Fruit fly (Drosophila melanogaster) whole organism, embryonic: Measurements from ENCODE around the gene CG31549.

Experiments
- Adf1 ChIP-seq: fragments of 200-800 bp; sonication (Bioruptor generic); IDR thresholded peaks from 2 replicates; pipeline ENCODE4 v1.3.6; 2022; ENCODE audit warnings: missing biosample characterization, missing genetic modification characterization
- Bdp1 ChIP-seq: fragments of 200-800 bp; sonication (Bioruptor generic); optimal IDR thresholded peaks from 3 replicates; lab custom pipeline; 2016; ENCODE audit warnings: missing biosample characterization, missing genetic modification characterization
- Blimp-1 ChIP-seq: fragments of 200-800 bp; sonication (Bioruptor generic); optimal IDR thresholded peaks from 3 replicates; lab custom pipeline; 2018; ENCODE audit warnings: missing biosample characterization, missing genetic modification characterization, mild to moderate bottlenecking, moderate library complexity, missing genetic modification reagents
- CG12942 ChIP-seq: fragments of 200-800 bp; sonication (Bioruptor generic); optimal IDR thresholded peaks from 3 replicates; lab custom pipeline; 2016; ENCODE audit warnings: missing biosample characterization, missing genetic modification characterization
- CG13287 ChIP-seq: fragments of 200-800 bp; sonication (Bioruptor generic); IDR thresholded peaks from 2 replicates; pipeline ENCODE4 v1.3.6; 2022; ENCODE audit warnings: missing biosample characterization, missing genetic modification characterization; ENCODE audit not compliant: partially characterized antibody
- CG14860 ChIP-seq: fragments of 200-800 bp; sonication (Bioruptor generic); IDR thresholded peaks from 3 replicates; pipeline ENCODE4 v1.3.6; 2022; ENCODE audit warnings: missing biosample characterization, missing genetic modification characterization; ENCODE audit not compliant: partially characterized antibody
- CG15514 ChIP-seq: fragments of 200-800 bp; sonication (Bioruptor generic); optimal IDR thresholded peaks from 3 replicates; lab custom pipeline; 2017; ENCODE audit warnings: missing biosample characterization, missing genetic modification characterization, mild to moderate bottlenecking, moderate library complexity, missing genetic modification reagents
- CG15696 ChIP-seq: fragments of 200-800 bp; sonication (Bioruptor generic); optimal IDR thresholded peaks from 2 replicates; lab custom pipeline; 2019; ENCODE audit warnings: missing biosample characterization, mild to moderate bottlenecking, missing genetic modification characterization, moderate library complexity
- CG17361 ChIP-seq: fragments of 200-800 bp; sonication (Bioruptor generic); IDR thresholded peaks from 3 replicates; pipeline ENCODE4 v1.3.6; 2022; ENCODE audit warnings: missing biosample characterization, missing genetic modification characterization
- CG17568 ChIP-seq: fragments of 200-800 bp; sonication (Bioruptor generic); optimal IDR thresholded peaks from 2 replicates; lab custom pipeline; 2018; ENCODE audit warnings: missing biosample characterization, mild to moderate bottlenecking, missing genetic modification characterization, moderate library complexity
- CG17612 ChIP-seq: fragments of 200-800 bp; sonication (Bioruptor generic); IDR thresholded peaks from 2 replicates; pipeline ENCODE4 v1.3.6; 2022; ENCODE audit warnings: missing biosample characterization, missing genetic modification characterization
- CG18476 ChIP-seq: fragments of 200-800 bp; sonication (Bioruptor generic); optimal IDR thresholded peaks from 2 replicates; lab custom pipeline; 2016; ENCODE audit warnings: missing biosample characterization, mild to moderate bottlenecking, missing genetic modification characterization
- CG30403 ChIP-seq: fragments of 200-800 bp; sonication (Bioruptor generic); optimal IDR thresholded peaks from 3 replicates; lab custom pipeline; 2016; ENCODE audit warnings: missing biosample characterization, missing genetic modification characterization
- CG5180 ChIP-seq: fragments of 200-800 bp; sonication (Bioruptor generic); optimal IDR thresholded peaks from 3 replicates; lab custom pipeline; 2017; ENCODE audit warnings: missing biosample characterization, missing genetic modification characterization, mild to moderate bottlenecking, moderate library complexity, missing genetic modification reagents
- CG6175 ChIP-seq: fragments of 200-800 bp; sonication (Bioruptor generic); IDR thresholded peaks from 3 replicates; pipeline ENCODE4 v1.3.6; 2022; ENCODE audit warnings: missing biosample characterization, missing genetic modification characterization
- CG6813 ChIP-seq: fragments of 200-800 bp; sonication (Bioruptor generic); optimal IDR thresholded peaks from 2 replicates; lab custom pipeline; 2017; ENCODE audit warnings: missing biosample characterization, missing genetic modification characterization, mild to moderate bottlenecking, moderate library complexity, missing genetic modification reagents
- CG7556 ChIP-seq: fragments of 200-800 bp; sonication (Bioruptor generic); optimal IDR thresholded peaks from 2 replicates; lab custom pipeline; 2017; ENCODE audit warnings: missing biosample characterization, mild to moderate bottlenecking, missing genetic modification characterization
- CG7963 ChIP-seq: fragments of 200-800 bp; sonication (Bioruptor generic); IDR thresholded peaks from 3 replicates; pipeline ENCODE4 v1.3.6; 2022; ENCODE audit warnings: missing biosample characterization, missing genetic modification characterization; ENCODE audit not compliant: partially characterized antibody
- Camta ChIP-seq: fragments of 200-800 bp; sonication (Bioruptor generic); optimal IDR thresholded peaks from 2 replicates; lab custom pipeline; 2016; ENCODE audit warnings: missing biosample characterization, missing genetic modification characterization
- Dip2 ChIP-seq: fragments of 200-800 bp; sonication (Bioruptor generic); IDR thresholded peaks from 2 replicates; pipeline ENCODE4 v1.3.6; 2022; ENCODE audit warnings: missing biosample characterization, missing genetic modification characterization
- Dref ChIP-seq: fragments of 200-800 bp; sonication (Bioruptor generic); IDR thresholded peaks from 2 replicates; pipeline ENCODE4 v1.3.6; 2022; ENCODE audit warnings: missing biosample characterization, missing genetic modification characterization
- GATAe ChIP-seq: fragments of 200-800 bp; sonication (Bioruptor generic); conservative IDR thresholded peaks from 2 replicates; pipeline ENCODE4 v1.3.6; 2022; ENCODE audit warnings: missing biosample characterization, missing genetic modification characterization
- Hr39 ChIP-seq: fragments of >200 bp; optimal IDR thresholded peaks from 2 replicates; lab custom pipeline; 2017
- Kr ChIP-seq: fragments of 200-800 bp; sonication (Bioruptor generic); optimal IDR thresholded peaks from 2 replicates; lab custom pipeline; 2017; ENCODE audit warnings: missing biosample characterization, mild to moderate bottlenecking, missing genetic modification characterization
- Med ChIP-seq: fragments of 200-800 bp; sonication (Bioruptor generic); peaks from one replicate; lab custom pipeline; 2016; ENCODE audit warnings: missing biosample characterization, missing genetic modification characterization, mild to moderate bottlenecking, inconsistent platforms, moderate library complexity
- NFAT ChIP-seq: fragments of 200-800 bp; sonication (Bioruptor generic); IDR thresholded peaks from 2 replicates; pipeline ENCODE4 v1.3.6; 2022; ENCODE audit warnings: missing biosample characterization, missing genetic modification characterization
- Tbp ChIP-seq: fragments of >200 bp; optimal IDR thresholded peaks from 2 replicates; lab custom pipeline; 2018; ENCODE audit warnings: missing biosample characterization, missing genetic modification characterization
- Xrp1 ChIP-seq: fragments of 200-800 bp; sonication (Bioruptor generic); IDR thresholded peaks from 2 replicates; pipeline ENCODE4 v1.3.6; 2022; ENCODE audit warnings: missing biosample characterization, missing genetic modification characterization
- ab ChIP-seq: fragments of 200-800 bp; sonication (Bioruptor generic); optimal IDR thresholded peaks from 2 replicates; lab custom pipeline; 2016; ENCODE audit warnings: missing biosample characterization, missing genetic modification characterization
- bsh ChIP-seq, 2 experiments: fragments of 200-800 bp; sonication (Bioruptor generic); optimal IDR thresholded peaks; 2 replicates each; lab custom pipeline; 2017 to 2018; ENCODE audit warnings: mild to moderate bottlenecking in 2 of 2, missing biosample characterization in 2 of 2, missing genetic modification characterization in 2 of 2, moderate library complexity in 1 of 2
- chif ChIP-seq, 2 experiments: fragments of 200-800 bp; sonication (Bioruptor generic); optimal IDR thresholded peaks; 3 replicates each; lab custom pipeline; 2016; ENCODE audit warnings: missing biosample characterization in 2 of 2, missing genetic modification characterization in 2 of 2
- chinmo ChIP-seq: fragments of 200-800 bp; sonication (Bioruptor generic); IDR thresholded peaks from 4 replicates; pipeline ENCODE4 v1.3.6; 2022; ENCODE audit warnings: missing biosample characterization, missing genetic modification characterization; ENCODE audit not compliant: partially characterized antibody
- chm ChIP-seq: fragments of 200-800 bp; sonication (Bioruptor generic); IDR thresholded peaks from 2 replicates; pipeline ENCODE4 v1.3.6; 2022; ENCODE audit warnings: missing biosample characterization, missing genetic modification characterization
- fd102C ChIP-seq: fragments of 200-800 bp; sonication (Bioruptor generic); optimal IDR thresholded peaks from 2 replicates; lab custom pipeline; 2018; ENCODE audit warnings: missing biosample characterization, mild to moderate bottlenecking, missing genetic modification characterization, moderate library complexity
- ham ChIP-seq: fragments of 200-800 bp; sonication (Bioruptor generic); IDR thresholded peaks from 2 replicates; pipeline ENCODE4 v1.3.6; 2022; ENCODE audit warnings: missing biosample characterization, missing genetic modification characterization
- her ChIP-seq: fragments of 200-800 bp; sonication (Bioruptor generic); optimal IDR thresholded peaks from 2 replicates; lab custom pipeline; 2016; ENCODE audit warnings: missing biosample characterization, missing genetic modification characterization
- luna ChIP-seq: fragments of 200-800 bp; sonication (Bioruptor generic); optimal IDR thresholded peaks from 2 replicates; lab custom pipeline; 2016; ENCODE audit warnings: missing biosample characterization, missing genetic modification characterization
- maf-S ChIP-seq: fragments of 200-800 bp; sonication (Bioruptor generic); optimal IDR thresholded peaks from 2 replicates; lab custom pipeline; 2016; ENCODE audit warnings: missing biosample characterization, missing genetic modification characterization
- otp ChIP-seq: fragments of 200-800 bp; sonication (Bioruptor generic); IDR thresholded peaks from 3 replicates; pipeline ENCODE4, ENCODE4 v1.3.6; 2022; ENCODE audit warnings: missing biosample characterization, missing genetic modification characterization
- pfk ChIP-seq: fragments of 200-800 bp; sonication (Bioruptor generic); optimal IDR thresholded peaks from 2 replicates; lab custom pipeline; 2018; ENCODE audit warnings: missing biosample characterization, mild to moderate bottlenecking, missing genetic modification characterization, moderate library complexity
- pnt ChIP-seq: fragments of 200-800 bp; sonication (Bioruptor generic); optimal IDR thresholded peaks from 3 replicates; lab custom pipeline; 2016; ENCODE audit warnings: missing biosample characterization, missing genetic modification characterization
- schlank ChIP-seq: fragments of 200-800 bp; sonication (Bioruptor generic); optimal IDR thresholded peaks from 2 replicates; lab custom pipeline; 2018; ENCODE audit warnings: missing biosample characterization, mild to moderate bottlenecking, missing genetic modification characterization
- sens ChIP-seq: fragments of 200-800 bp; sonication (Bioruptor generic); peaks from one replicate; lab custom pipeline; 2016; ENCODE audit warnings: missing biosample characterization, missing genetic modification characterization
- sob ChIP-seq: fragments of 200-800 bp; sonication (Bioruptor generic); IDR thresholded peaks from 2 replicates; pipeline ENCODE4 v1.3.6; 2022; ENCODE audit warnings: missing biosample characterization, missing genetic modification characterization
- sqz ChIP-seq: fragments of 200-800 bp; sonication (Bioruptor generic); optimal IDR thresholded peaks from 3 replicates; lab custom pipeline; 2018; ENCODE audit warnings: missing biosample characterization, mild to moderate bottlenecking, missing genetic modification characterization
- stc ChIP-seq: fragments of 200-800 bp; sonication (Bioruptor generic); IDR thresholded peaks from 2 replicates; pipeline ENCODE4 v1.3.6; 2022; ENCODE audit warnings: missing biosample characterization, missing genetic modification characterization
- tgo ChIP-seq: fragments of 200-800 bp; sonication (Bioruptor generic); IDR thresholded peaks from 3 replicates; pipeline ENCODE4 v1.3.6; 2022; ENCODE audit warnings: missing biosample characterization, missing genetic modification characterization
- tio ChIP-seq: fragments of 200-800 bp; sonication (Bioruptor generic); optimal IDR thresholded peaks from 2 replicates; lab custom pipeline; 2017; ENCODE audit warnings: missing biosample characterization, missing genetic modification characterization, inconsistent platforms
- tll ChIP-seq, 2 experiments: fragments of 200-800 bp in 1 of 2; fragments of >200 bp in 1 of 2; sonication (Bioruptor generic) in 1 of 2; optimal IDR thresholded peaks; 2 replicates each; lab custom pipeline; 2017 to 2019; ENCODE audit warnings: missing biosample characterization in 2 of 2, missing genetic modification characterization in 2 of 2, mild to moderate bottlenecking in 1 of 2, moderate library complexity in 1 of 2
- wor ChIP-seq: fragments of 200-800 bp; sonication (Bioruptor generic); IDR thresholded peaks from 2 replicates; pipeline ENCODE4 v1.3.6; 2022; ENCODE audit warnings: missing biosample characterization, missing genetic modification characterization
- zfh2 ChIP-seq: fragments of 200-800 bp; sonication (Bioruptor generic); optimal IDR thresholded peaks from 2 replicates; lab custom pipeline; 2016; ENCODE audit warnings: missing biosample characterization, missing genetic modification characterization

CG31549 gene

DNA sequence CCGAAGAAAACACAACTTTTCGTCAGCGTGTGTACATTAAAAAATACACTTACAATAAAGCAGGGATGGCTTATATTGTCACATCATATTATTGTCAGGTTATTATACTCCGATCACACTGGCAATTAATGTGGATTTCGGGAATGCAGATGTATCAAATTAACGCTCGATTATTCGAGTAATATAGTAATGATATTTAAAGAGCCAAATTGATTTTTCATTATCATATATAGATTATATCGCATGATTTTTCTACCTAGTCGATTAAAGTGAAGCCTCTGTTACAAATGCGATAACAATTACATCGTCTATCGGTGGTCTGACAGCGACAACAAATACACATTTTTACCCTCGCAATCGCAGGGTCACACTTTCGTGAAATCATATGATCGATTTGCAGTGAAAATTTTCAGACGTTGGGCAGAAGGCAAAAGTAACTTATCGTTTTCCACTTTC is 40.6 kb upstream of the CG31549 start, which contains the start of the genes noi and Vha26 (continued):
- TF ChIP-seq chinmo (GFP tag; lab: Robert Waterston, UW) (0 out of 4 replicates have a peak, but pooled peaks have one; percentile 60), ham (GFP tag; lab: Robert Waterston, UW) (no peak), CG14860 (GFP tag; lab: Robert Waterston, UW) (peak; percentile 36; the same call in 1 of the 3 replicates), bsh (GFP tag; optimal IDR thresholded peaks at IDR 0.05; lab: Kevin White, UChicago) (peak in 1 of 2 experiments; percentile 30), CG17612 (no peak), chm (no peak), sens (peak; percentile 91), tgo (no peak), CG6813 (GFP tag; lab: Kevin White, UChicago) (no peak), Blimp-1 (GFP tag; lab: Kevin White, UChicago) (no peak), CG12942 (GFP tag; lab: Kevin White, UChicago) (no peak), Bdp1 (GFP tag; lab: Kevin White, UChicago) (peak; percentile 35), CG7556 (GFP tag; lab: Kevin White, UChicago) (no peak), schlank (tag; lab: Kevin White, UChicago) (no peak), zfh2 (peak; percentile 59), sqz (GFP tag; lab: Kevin White, UChicago) (no peak), CG7963 (GFP tag; lab: Robert Waterston, UW) (peak; percentile 51; the same call in 1 of the 3 replicates), tio (GFP tag; lab: Kevin White, UChicago) (no peak), CG5180 (GFP tag; lab: Kevin White, UChicago) (no peak), Dref (GFP tag; lab: Robert Waterston, UW) (peak; percentile 73), maf-S (GFP tag; lab: Kevin White, UChicago) (peak; percentile 6), chif (GFP tag; optimal IDR thresholded peaks at IDR 0.05; lab: Kevin White, UChicago) (no peak), CG13287 (no peak; the same call in none of the 2 replicates), CG17361 (GFP tag; lab: Robert Waterston, UW) (peak; percentile 74; the same call in 2 of the 3 replicates), CG30403 (GFP tag; lab: Kevin White, UChicago) (peak; percentile 23), CG6175 (GFP tag; lab: Robert Waterston, UW) (no peak), Tbp (no peak), Camta (no peak), GATAe (no peak), luna (GFP tag; lab: Kevin White, UChicago) (no peak), tll (GFP tag; optimal IDR thresholded peaks at IDR 0.05; lab: Kevin White, UChicago) (peak in 1 of 2 experiments; percentile 33), Hr39 (lab: Kevin White, UChicago) (no peak), fd102C (no peak), ab (no peak), CG15514 (GFP tag; lab: Kevin White, UChicago) (peak; percentile 73), Kr (GFP tag; lab: Kevin White, UChicago) (no peak), Med (GFP tag; lab: Kevin White, UChicago) (peak; percentile 91), wor (no peak), sob (0 out of 2 replicates have a peak, but pooled peaks have one; percentile 43), NFAT (no peak), CG15696 (peak; percentile 56), Xrp1 (GFP tag; lab: Robert Waterston, UW) (peak; percentile 10; the same call in 1 of the 2 replicates), pnt (GFP tag; lab: Kevin White, UChicago) (no peak), CG18476 (peak; percentile 58), Dip2 (GFP tag; lab: Robert Waterston, UW) (no peak), Adf1 (GFP tag; lab: Robert Waterston, UW) (0 out of 2 replicates have a peak, but pooled peaks have one; percentile 24), CG17568 (GFP tag; lab: Kevin White, UChicago) (no peak), stc (no peak), her (GFP tag; lab: Kevin White, UChicago) (no peak), otp (no peak), pfk (GFP tag; lab: Kevin White, UChicago) (peak; percentile 39)
